Worm (Caenorhabditis elegans) whole organism, L3 larva: Measurements from ENCODE around the gene isw-1.

Experiments used
- ZK546.5 ChIP-seq: sonication (generic microtip); optimal IDR thresholded peaks from 2 replicates; lab custom pipeline; 2017; ENCODE audit warnings: missing biosample characterization, missing genetic modification characterization
- aly-2 ChIP-seq: fragments of 150-350 bp; optimal IDR thresholded peaks from 2 replicates; lab custom pipeline; 2014; ENCODE audit warnings: missing biosample characterization, missing genetic modification characterization
- ama-1 ChIP-seq: fragments of 150-350 bp; optimal IDR thresholded peaks from 2 replicates; lab custom pipeline; 2018
- ceh-16 ChIP-seq: sonication (generic microtip); optimal IDR thresholded peaks from 2 replicates; lab custom pipeline; 2017; ENCODE audit warnings: missing biosample characterization, missing genetic modification characterization
- ceh-28 ChIP-seq: fragments of 150-350 bp; optimal IDR thresholded peaks from 2 replicates; lab custom pipeline; 2014; ENCODE audit warnings: missing biosample characterization, missing genetic modification reagents, missing genetic modification characterization
- daf-12 ChIP-seq: fragments of 150-350 bp; optimal IDR thresholded peaks from 2 replicates; lab custom pipeline; 2014; ENCODE audit warnings: missing biosample characterization, missing genetic modification reagents, missing genetic modification characterization
- egl-27 ChIP-seq: sonication (generic microtip); optimal IDR thresholded peaks from 4 replicates; lab custom pipeline; 2017; ENCODE audit warnings: missing biosample characterization, missing genetic modification reagents, missing genetic modification characterization
- elt-1 ChIP-seq: fragments of 150-350 bp; optimal IDR thresholded peaks from 2 replicates; lab custom pipeline; 2014; ENCODE audit warnings: missing biosample characterization, missing genetic modification characterization
- elt-2 ChIP-seq: sonication (generic microtip); optimal IDR thresholded peaks from 2 replicates; lab custom pipeline; 2016; ENCODE audit warnings: missing genetic modification reagents, mild to moderate bottlenecking, missing genetic modification characterization, missing compliant biosample characterization
- fkh-10 ChIP-seq: sonication (generic microtip); optimal IDR thresholded peaks from 2 replicates; lab custom pipeline; 2017; ENCODE audit warnings: missing biosample characterization, missing genetic modification reagents, missing genetic modification characterization
- fkh-2 ChIP-seq: fragments of 150-350 bp; optimal IDR thresholded peaks from 2 replicates; lab custom pipeline; 2014; ENCODE audit warnings: missing biosample characterization, missing genetic modification reagents, missing genetic modification characterization
- fos-1 ChIP-seq: fragments of 150-350 bp; optimal IDR thresholded peaks from 2 replicates; lab custom pipeline; 2014; ENCODE audit warnings: missing biosample characterization, missing genetic modification characterization
- hmg-11 ChIP-seq: sonication (generic microtip); optimal IDR thresholded peaks from 2 replicates; lab custom pipeline; 2016; ENCODE audit warnings: missing genetic modification characterization, missing compliant biosample characterization
- jun-1 ChIP-seq: fragments of 150-350 bp; optimal IDR thresholded peaks from 2 replicates; lab custom pipeline; 2014; ENCODE audit warnings: missing biosample characterization, missing genetic modification reagents, missing genetic modification characterization
- lin-15B ChIP-seq: fragments of 150-350 bp; optimal IDR thresholded peaks from 2 replicates; lab custom pipeline; 2014; ENCODE audit warnings: missing biosample characterization, missing genetic modification characterization
- mdl-1 ChIP-seq: fragments of 150-350 bp; optimal IDR thresholded peaks from 2 replicates; lab custom pipeline; 2014; ENCODE audit warnings: missing biosample characterization, missing genetic modification characterization
- mml-1 ChIP-seq: fragments of 150-350 bp; sonication (generic microtip); optimal IDR thresholded peaks from 3 replicates; lab custom pipeline; 2014; ENCODE audit warnings: missing biosample characterization, missing genetic modification characterization
- nfya-1 ChIP-seq: sonication (generic microtip); optimal IDR thresholded peaks from 2 replicates; lab custom pipeline; 2017; ENCODE audit warnings: missing genetic modification characterization, mild to moderate bottlenecking, missing compliant biosample characterization, antibody characterized with exemption, moderate library complexity; ENCODE audit not compliant: insufficient read depth
- nhr-23 ChIP-seq: fragments of 150-350 bp; optimal IDR thresholded peaks from 2 replicates; lab custom pipeline; 2014; ENCODE audit warnings: missing biosample characterization, missing genetic modification reagents, missing genetic modification characterization
- nhr-237 ChIP-seq: fragments of 150-350 bp; optimal IDR thresholded peaks from 2 replicates; lab custom pipeline; 2014; ENCODE audit warnings: missing biosample characterization, missing genetic modification characterization
- nhr-25 ChIP-seq: sonication (generic microtip); optimal IDR thresholded peaks from 2 replicates; lab custom pipeline; 2017; ENCODE audit warnings: missing biosample characterization, missing genetic modification characterization
- nhr-43 ChIP-seq: sonication (generic microtip); optimal IDR thresholded peaks from 2 replicates; lab custom pipeline; 2016; ENCODE audit warnings: mild to moderate bottlenecking, missing genetic modification characterization, missing compliant biosample characterization; ENCODE audit not compliant: poor library complexity, severe bottlenecking
- nhr-76 ChIP-seq: fragments of 150-350 bp; sonication (generic microtip); optimal IDR thresholded peaks from 5 replicates; lab custom pipeline; 2014; ENCODE audit warnings: missing biosample characterization, missing genetic modification characterization
- nhr-77 ChIP-seq: fragments of 150-350 bp; optimal IDR thresholded peaks from 2 replicates; lab custom pipeline; 2014; ENCODE audit warnings: missing biosample characterization, missing genetic modification characterization
- pha-4 ChIP-seq: fragments of 150-350 bp; optimal IDR thresholded peaks from 2 replicates; lab custom pipeline; 2014; ENCODE audit warnings: missing biosample characterization, missing genetic modification reagents, missing genetic modification characterization
- pqm-1 ChIP-seq: fragments of 150-350 bp; optimal IDR thresholded peaks from 2 replicates; lab custom pipeline; 2017; ENCODE audit warnings: missing biosample characterization, missing genetic modification characterization, inconsistent platforms
- sea-2 ChIP-seq: fragments of 150-350 bp; sonication (generic microtip); optimal IDR thresholded peaks from 4 replicates; lab custom pipeline; 2014; ENCODE audit warnings: missing biosample characterization, missing genetic modification reagents, missing genetic modification characterization
- skn-1 ChIP-seq: fragments of 150-350 bp; optimal IDR thresholded peaks from 2 replicates; lab custom pipeline; 2014; ENCODE audit warnings: missing biosample characterization, missing genetic modification characterization
- snpc-4 ChIP-seq: fragments of 150-350 bp; optimal IDR thresholded peaks from 2 replicates; lab custom pipeline; 2014; ENCODE audit warnings: missing biosample characterization, missing genetic modification characterization
- tbx-2 ChIP-seq: sonication (generic microtip); optimal IDR thresholded peaks from 2 replicates; lab custom pipeline; 2016; ENCODE audit warnings: mild to moderate bottlenecking, missing genetic modification characterization, missing compliant biosample characterization
- unc-62 ChIP-seq: fragments of 150-350 bp; sonication (generic microtip); optimal IDR thresholded peaks from 4 replicates; lab custom pipeline; 2014; ENCODE audit warnings: missing biosample characterization, missing genetic modification reagents, missing genetic modification characterization
- zag-1 ChIP-seq: fragments of 150-350 bp; optimal IDR thresholded peaks from 2 replicates; lab custom pipeline; 2014; ENCODE audit warnings: missing biosample characterization, missing genetic modification characterization
- ztf-11 ChIP-seq: fragments of 150-350 bp; optimal IDR thresholded peaks from 2 replicates; lab custom pipeline; 2014; ENCODE audit warnings: missing biosample characterization, missing genetic modification characterization

isw-1 gene

ce11 chrIII:6725489-6725888 is 15.6 kb upstream of the isw-1 start, which contains the start of gene wdr-4:
Gene wdr-4 (plus strand): TSS chrIII:6725789.
- TF ChIP-seq egl-27 (tag; lab: Kevin White, UChicago) (no peak), nhr-25 (tag; lab: Kevin White, UChicago) (no peak)

ce11 chrIII:6723089-6723488 is 13.2 kb upstream of the isw-1 start, which contains the start of gene F37A4.1:
Gene F37A4.1 (plus strand): TSS chrIII:6723389.
- no peak for TF ChIP-seq nhr-237
- no peak for TF ChIP-seq ama-1 (lab: Kevin White, UChicago)
- no peak for TF ChIP-seq elt-2
- TF ChIP-seq nhr-77 (tag; lab: Kevin White, UChicago) = no peak
- TF ChIP-seq zag-1 (tag; lab: Kevin White, UChicago) = no peak
- TF ChIP-seq nhr-43 (tag; lab: Kevin White, UChicago) = no peak
- TF ChIP-seq pqm-1 (tag; lab: Kevin White, UChicago) = no peak
- TF ChIP-seq ceh-28 = no peak
- no peak for TF ChIP-seq ceh-16 (tag; lab: Kevin White, UChicago)
- no peak for TF ChIP-seq fos-1 (tag; lab: Kevin White, UChicago)
- TF ChIP-seq elt-1 = no peak
- no peak for TF ChIP-seq tbx-2 (tag; lab: Kevin White, UChicago)
- no peak for TF ChIP-seq ZK546.5 (tag; lab: Kevin White, UChicago)
- TF ChIP-seq pha-4 (tag; lab: Kevin White, UChicago) = no peak
- TF ChIP-seq mdl-1 = no peak
- no peak for TF ChIP-seq snpc-4 (tag; lab: Kevin White, UChicago)

DNA sequence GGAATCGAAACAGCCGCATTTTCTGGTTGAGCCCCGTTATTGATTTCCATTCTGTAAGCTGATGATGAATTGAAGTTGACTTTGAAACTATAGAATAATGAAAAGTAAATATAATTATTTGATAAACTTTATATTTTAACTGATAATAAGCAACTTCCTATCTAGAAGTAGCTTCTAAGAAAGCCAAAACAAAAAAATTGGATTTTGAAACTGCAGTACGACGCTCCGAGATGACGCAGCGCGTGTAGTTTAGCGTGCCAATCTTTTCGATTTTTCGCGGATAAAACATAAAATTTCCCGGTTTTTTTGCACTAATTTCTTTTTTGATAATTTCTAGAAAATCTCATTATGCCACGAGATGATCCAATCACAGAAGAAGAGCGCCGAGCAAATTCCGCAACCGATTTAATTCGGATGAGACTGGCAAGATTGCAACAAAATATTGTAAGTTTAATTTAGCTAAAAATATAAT is 12.3 kb upstream of the isw-1 start, which contains the start of the genes bath-41 and F37A4.2:
Gene bath-41, minus strand, starts transcription at position 51 of the 472 bp plus-strand sequence.
Gene F37A4.2, plus strand, starts transcription at position 247 of the 472 bp plus-strand sequence.
- TF ChIP-seq lin-15B (tag; lab: Kevin White, UChicago) (peak; percentile 26), nhr-23 (tag; lab: Kevin White, UChicago) (peak; percentile 17), nhr-77 (tag; lab: Kevin White, UChicago) (no peak)

- TF ChIP-seq nhr-76 (tag; lab: Kevin White, UChicago) (no peak), tbx-2 (tag; lab: Kevin White, UChicago) (no peak), fkh-10 (GFP tag; lab: Kevin White, UChicago) (no peak), ztf-11 (tag; lab: Kevin White, UChicago) (no peak), skn-1 (tag; lab: Kevin White, UChicago) (no peak), ceh-28 (no peak)
Measured at ce11 chrIII:6718270-6718669, 8.4 kb upstream of the isw-1 start, which contains the start of gene F37A4.3. Gene F37A4.3 (plus strand): TSS chrIII:6718570.

- TF ChIP-seq ztf-11 (tag; lab: Kevin White, UChicago) (no peak), fkh-2 (tag; lab: Kevin White, UChicago) (no peak), sea-2 (GFP tag; lab: Kevin White, UChicago) (no peak), unc-62 (GFP tag; lab: Kevin White, UChicago) (no peak), nfya-1 (tag; lab: Kevin White, UChicago) (no peak), fos-1 (tag; lab: Kevin White, UChicago) (no peak), nhr-77 (tag; lab: Kevin White, UChicago) (no peak), pha-4 (tag; lab: Kevin White, UChicago) (no peak), nhr-76 (tag; lab: Kevin White, UChicago) (no peak), hmg-11 (tag; lab: Kevin White, UChicago) (no peak)
Measured at ce11 chrIII:6713266-6713665, 3.4 kb upstream of the isw-1 start, which contains the start of gene F37A4.4. Gene F37A4.4 (plus strand): TSS chrIII:6713566.

- TF ChIP-seq mml-1 (tag; lab: Kevin White, UChicago) (no peak), skn-1 (tag; lab: Kevin White, UChicago) (no peak), jun-1 (no peak), aly-2 (tag; lab: Kevin White, UChicago) (no peak), daf-12 (tag; lab: Kevin White, UChicago) (no peak), ama-1 (lab: Kevin White, UChicago) (no peak), lin-15B (tag; lab: Kevin White, UChicago) (no peak)
Measured at ce11 chrIII:6711590-6711989, 1.7 kb upstream of the isw-1 start, which contains the start of gene F37A4.5. Gene F37A4.5 (plus strand): TSS chrIII:6711890.
